Fruit fly (Drosophila melanogaster): ENCODE data around the gene CG14075.

CG14075 gene

dm6 chr3L:19024800-19025199 is 40.0 kb downstream of the CG14075 start (continued):
- peak; percentile 57 for TF ChIP-seq CG10462 (GFP tag; optimal IDR thresholded peaks at IDR 0.05)
- TF ChIP-seq Lpt (GFP tag; optimal IDR thresholded peaks at IDR 0.05): no peak
- TF ChIP-seq Hey (tag; optimal IDR thresholded peaks at IDR 0.05): no peak
- TF ChIP-seq CG43689 (GFP tag; IDR thresholded peaks at IDR 0.05): no peak
- TF ChIP-seq Dfd (GFP tag; optimal IDR thresholded peaks at IDR 0.05): no peak
- 0 out of 4 replicates have a peak, but pooled peaks have one; percentile 43 for TF ChIP-seq chinmo (GFP tag; IDR thresholded peaks at IDR 0.05; ENCODE audit: partially characterized antibody)
- TF ChIP-seq al (GFP tag; IDR thresholded peaks at IDR 0.05): 0 out of 2 replicates have a peak, but pooled peaks have one; percentile 25
- TF ChIP-seq CG9727 (GFP tag; optimal IDR thresholded peaks at IDR 0.05): peak; percentile 86
- peak; percentile 47 for TF ChIP-seq kah (GFP tag; optimal IDR thresholded peaks at IDR 0.05)
- TF ChIP-seq CG14965 (GFP tag; optimal IDR thresholded peaks at IDR 0.05; ENCODE audit: borderline replicate concordance): peak; percentile 66
- TF ChIP-seq corto (GFP tag; optimal IDR thresholded peaks at IDR 0.05): no peak
- TF ChIP-seq CG8388 (GFP tag; optimal IDR thresholded peaks at IDR 0.05): peak; percentile 57
- TF ChIP-seq Poxn (GFP tag; IDR thresholded peaks at IDR 0.05): no peak
- TF ChIP-seq CG2889 (GFP tag; IDR thresholded peaks at IDR 0.05): 0 out of 3 replicates have a peak, but pooled peaks have one; percentile 35
- no peak for TF ChIP-seq Neu2 (GFP tag; optimal IDR thresholded peaks at IDR 0.05; ENCODE audit: borderline replicate concordance)
- TF ChIP-seq CG10565 (GFP tag; optimal IDR thresholded peaks at IDR 0.05): no peak
- no peak for TF ChIP-seq CG7928 (GFP tag; optimal IDR thresholded peaks at IDR 0.05)
- peak; percentile 63 for TF ChIP-seq kay (GFP tag; optimal IDR thresholded peaks at IDR 0.05)
- TF ChIP-seq CG7357 (GFP tag; IDR thresholded peaks at IDR 0.05): peak; percentile 59; the same call in 1 of the 3 replicates
- no peak for TF ChIP-seq cg (GFP tag; optimal IDR thresholded peaks at IDR 0.05)
- TF ChIP-seq Dref (GFP tag; IDR thresholded peaks at IDR 0.05): no peak
- TF ChIP-seq Ets97D (GFP tag; optimal IDR thresholded peaks at IDR 0.05): no peak
- TF ChIP-seq Dbx (GFP tag; IDR thresholded peaks at IDR 0.05): no peak
- peak; percentile 70 for TF ChIP-seq dan (GFP tag; IDR thresholded peaks at IDR 0.05)
- TF ChIP-seq org-1 (GFP tag; optimal IDR thresholded peaks at IDR 0.05): peak; percentile 38
- peak; percentile 88 for TF ChIP-seq CG4424 (GFP tag; optimal IDR thresholded peaks at IDR 0.05)
- TF ChIP-seq CG10431 (GFP tag; optimal IDR thresholded peaks at IDR 0.05): peak; percentile 72
- TF ChIP-seq h (optimal IDR thresholded peaks at IDR 0.05): no peak
- peak; percentile 66 for TF ChIP-seq unpg (GFP tag; optimal IDR thresholded peaks at IDR 0.05)
- peak; percentile 70 for TF ChIP-seq oc (tag; optimal IDR thresholded peaks at IDR 0.05)
- peak; percentile 64 for TF ChIP-seq fd96Cb (tag; optimal IDR thresholded peaks at IDR 0.05)
- TF ChIP-seq CG9797 (GFP tag; optimal IDR thresholded peaks at IDR 0.05): no peak
- peak; percentile 63 for TF ChIP-seq ac (GFP tag; optimal IDR thresholded peaks at IDR 0.05)
- TF ChIP-seq nmo (GFP tag; optimal IDR thresholded peaks at IDR 0.05): peak; percentile 82
- TF ChIP-seq CG10321 (GFP tag; IDR thresholded peaks at IDR 0.05): 0 out of 2 replicates have a peak, but pooled peaks have one; percentile 13
- TF ChIP-seq tin (GFP tag; optimal IDR thresholded peaks at IDR 0.05): peak; percentile 77
- TF ChIP-seq CG3995 (GFP tag; optimal IDR thresholded peaks at IDR 0.05): no peak
- TF ChIP-seq jing (GFP tag; optimal IDR thresholded peaks at IDR 0.05): peak; percentile 64
- TF ChIP-seq CG17385 (GFP tag; optimal IDR thresholded peaks at IDR 0.05): peak; percentile 73
- TF ChIP-seq Fer1 (GFP tag; optimal IDR thresholded peaks at IDR 0.05): peak; percentile 65
- peak; percentile 73 for TF ChIP-seq ems (GFP tag; optimal IDR thresholded peaks at IDR 0.05)
- no peak for TF ChIP-seq lbe (GFP tag; optimal IDR thresholded peaks at IDR 0.05)
- TF ChIP-seq schlank (tag; optimal IDR thresholded peaks at IDR 0.05): no peak
- peak; percentile 64 for TF ChIP-seq sisA (GFP tag; IDR thresholded peaks at IDR 0.05)
- no peak for TF ChIP-seq pan (optimal IDR thresholded peaks at IDR 0.05)
- TF ChIP-seq pan (GFP tag; optimal IDR thresholded peaks at IDR 0.05 in 1 of 2, IDR thresholded peaks at IDR 0.05 in 1 of 2): peak in 1 of 2 experiments; percentile 84
- peak; percentile 53 for TF ChIP-seq CG12236 (GFP tag; optimal IDR thresholded peaks at IDR 0.05)
- peak; percentile 51 for TF ChIP-seq HmgZ (tag; optimal IDR thresholded peaks at IDR 0.05)
- TF ChIP-seq gt (GFP tag; IDR thresholded peaks at IDR 0.05): peak; percentile 69
- no peak for TF ChIP-seq Sin3A (optimal IDR thresholded peaks at IDR 0.05)
- TF ChIP-seq H2.0 (GFP tag; IDR thresholded peaks at IDR 0.05): peak; percentile 79
- TF ChIP-seq CG16815 (GFP tag; optimal IDR thresholded peaks at IDR 0.05): peak; percentile 71
